Worm (Caenorhabditis elegans) whole organism, L4/young adult: Measurements from ENCODE around the gene srw-73.

Source experiments
- dao-5 ChIP-seq: sonication (generic microtip); optimal IDR thresholded peaks from 2 replicates; lab custom pipeline; 2016; ENCODE audit warnings: missing genotype, missing genetic modification characterization, moderate library complexity, missing compliant biosample characterization
- him-1 ChIP-seq: sonication (generic microtip); optimal IDR thresholded peaks from 2 replicates; lab custom pipeline; 2016; ENCODE audit warnings: missing genotype, missing genetic modification reagents, missing genetic modification characterization, missing compliant biosample characterization

DNA sequence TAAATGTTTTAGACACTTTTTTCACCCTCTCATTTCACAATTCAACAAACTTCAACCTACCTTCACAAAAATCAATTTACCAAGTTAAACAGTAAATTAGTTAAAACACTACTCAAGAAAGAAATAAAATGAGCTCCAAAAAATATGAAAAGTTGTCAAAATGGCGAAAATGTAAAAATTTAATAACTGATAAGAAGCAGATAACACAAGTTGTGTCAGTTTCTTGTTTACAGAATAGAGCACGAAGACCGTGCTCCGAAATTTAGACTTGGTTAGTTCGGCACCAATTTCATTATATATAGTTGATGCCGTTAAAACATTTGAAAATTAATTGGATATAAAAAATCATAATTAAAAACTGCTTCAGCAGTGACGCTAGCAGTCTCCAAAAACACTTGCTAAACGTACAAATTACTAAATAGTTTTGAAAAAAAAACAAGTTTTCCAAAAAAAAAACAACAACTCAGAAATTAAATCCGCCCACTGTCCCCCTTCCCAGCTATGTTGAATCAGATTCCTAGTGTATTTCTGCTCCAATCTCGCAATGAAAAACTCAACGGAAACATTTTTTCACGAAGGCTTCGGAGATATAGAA, 22.6 kb upstream of the srw-73 start, which contains the start of gene srw-54:
- TF ChIP-seq him-1 (tag; lab: Kevin White, UChicago) (no peak), dao-5 (no peak)
